Fruit fly (Drosophila melanogaster): Measurements from ENCODE around the gene BG642167.
A peak's percentile ranks its signal among the peaks of the same experiment; 100 is the strongest.

BG642167 gene

DNA sequence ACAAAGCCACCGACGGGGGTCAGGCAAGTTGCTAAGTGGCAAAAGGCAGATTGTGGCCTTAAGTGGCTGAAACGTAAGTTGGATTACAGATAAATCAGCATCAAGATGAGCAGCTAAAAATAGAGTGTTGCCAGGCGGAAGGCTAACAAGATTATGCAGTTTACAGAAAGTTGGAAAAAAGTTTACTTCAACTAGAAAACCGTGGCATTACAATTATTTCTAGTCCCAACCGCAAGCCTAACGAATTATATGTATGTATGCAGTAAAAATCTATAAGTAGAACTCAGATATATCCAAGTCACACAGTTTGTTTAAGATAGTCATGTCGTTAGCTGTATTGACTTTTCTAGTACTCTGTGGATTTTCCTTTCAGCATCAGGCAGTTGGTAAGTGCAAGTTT is at the start of gene BG642167:
BG642167 (plus strand) TSS at position 301 of the 400 bp plus-strand sequence.
- TF ChIP-seq GATAd (GFP tag; optimal IDR thresholded peaks at IDR 0.05) = no peak
- no peak for TF ChIP-seq Sp1 (GFP tag; optimal IDR thresholded peaks at IDR 0.05)
- TF ChIP-seq tai (GFP tag; optimal IDR thresholded peaks at IDR 0.05) = no peak
- no peak for TF ChIP-seq dmrt93B (GFP tag; optimal IDR thresholded peaks at IDR 0.05)
- no peak for TF ChIP-seq Dif (GFP tag; optimal IDR thresholded peaks at IDR 0.05; ENCODE audit: partially characterized antibody)
- TF ChIP-seq br (GFP tag; optimal IDR thresholded peaks at IDR 0.05) = no peak
- no peak for TF ChIP-seq jim (GFP tag; optimal IDR thresholded peaks at IDR 0.05)
- TF ChIP-seq Hr83 (GFP tag; optimal IDR thresholded peaks at IDR 0.05; ENCODE audit: poor library complexity, severe bottlenecking) = no peak
- TF ChIP-seq Vsx2 (GFP tag; optimal IDR thresholded peaks at IDR 0.05; ENCODE audit: partially characterized antibody) = no peak
- TF ChIP-seq Jra (GFP tag; optimal IDR thresholded peaks at IDR 0.05) = no peak
- TF ChIP-seq CrebA (GFP tag; optimal IDR thresholded peaks at IDR 0.05; ENCODE audit: borderline replicate concordance) = no peak
- no peak for TF ChIP-seq Abd-B (GFP tag; optimal IDR thresholded peaks at IDR 0.05)
- TF ChIP-seq h (GFP tag; optimal IDR thresholded peaks at IDR 0.05) = no peak
- TF ChIP-seq fru (GFP tag; optimal IDR thresholded peaks at IDR 0.05) = no peak
- no peak for TF ChIP-seq CG9705 (GFP tag; optimal IDR thresholded peaks at IDR 0.05)
- TF ChIP-seq usp (GFP tag; optimal IDR thresholded peaks at IDR 0.05) = no peak
- no peak for TF ChIP-seq psq (GFP tag; optimal IDR thresholded peaks at IDR 0.05)

DNA sequence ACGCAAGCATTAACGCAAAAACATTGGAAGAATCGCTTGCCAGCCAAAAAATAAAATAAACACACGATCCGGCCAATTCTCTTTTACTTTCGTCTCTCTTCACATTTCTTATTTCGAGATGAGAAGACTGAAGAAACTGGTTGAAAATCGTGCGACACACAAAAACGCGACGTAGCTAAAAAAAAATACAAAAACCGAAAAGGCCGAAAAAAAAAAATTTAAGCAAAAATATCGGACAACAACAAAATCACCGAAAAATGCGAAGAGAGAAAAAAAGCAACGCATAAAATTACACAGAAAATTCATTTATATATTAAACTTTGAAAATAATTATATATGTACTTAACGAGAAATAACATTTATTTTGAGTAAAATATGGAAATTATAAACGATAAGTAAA is 46.8 kb upstream of the BG642167 start:
- no peak for TF ChIP-seq rgr (GFP tag; optimal IDR thresholded peaks at IDR 0.05)
- no peak for TF ChIP-seq jim (GFP tag; optimal IDR thresholded peaks at IDR 0.05)
- TF ChIP-seq br (GFP tag; optimal IDR thresholded peaks at IDR 0.05) = no peak
- TF ChIP-seq sage (GFP tag; optimal IDR thresholded peaks at IDR 0.05) = no peak
- no peak for TF ChIP-seq HLH106 (tag; optimal IDR thresholded peaks at IDR 0.05)
- peak; percentile 56 for TF ChIP-seq Sp1 (GFP tag; optimal IDR thresholded peaks at IDR 0.05)
- TF ChIP-seq foxo (GFP tag; optimal IDR thresholded peaks at IDR 0.05) = no peak
- TF ChIP-seq N (GFP tag; optimal IDR thresholded peaks at IDR 0.05) = no peak

DNA sequence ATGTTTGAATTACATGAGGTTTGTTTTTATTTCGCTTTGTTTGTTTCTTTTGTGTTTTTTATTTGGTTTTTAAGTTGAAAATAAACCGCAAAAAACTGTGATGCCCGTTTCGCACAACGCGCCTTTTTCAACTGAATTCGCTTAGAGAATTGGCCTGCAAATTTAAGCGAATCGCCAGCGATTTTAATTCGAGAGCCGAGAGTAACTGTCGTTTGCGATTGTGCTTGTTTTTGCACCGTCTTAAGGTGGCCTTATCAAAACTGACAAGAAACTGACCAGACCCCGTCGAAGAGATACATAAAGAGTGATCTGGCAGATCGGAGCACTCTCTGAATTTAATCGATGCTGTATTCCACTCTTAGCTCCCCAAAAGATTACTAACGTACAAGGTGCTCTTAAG is 46.1 kb upstream of the BG642167 start:
- TF ChIP-seq Hr78 (GFP tag; optimal IDR thresholded peaks at IDR 0.05) = no peak
- peak; percentile 26 for TF ChIP-seq Jra (GFP tag; optimal IDR thresholded peaks at IDR 0.05)
- no peak for TF ChIP-seq lola (GFP tag; optimal IDR thresholded peaks at IDR 0.05)
- peak; percentile 57 for TF ChIP-seq CG32264 (GFP tag; optimal IDR thresholded peaks at IDR 0.05)
- TF ChIP-seq pan (optimal IDR thresholded peaks at IDR 0.05) = no peak
- no peak for TF ChIP-seq dsf (GFP tag; optimal IDR thresholded peaks at IDR 0.05; ENCODE audit: borderline replicate concordance)
- TF ChIP-seq fru (GFP tag; optimal IDR thresholded peaks at IDR 0.05) = no peak
- no peak for TF ChIP-seq sage (GFP tag; optimal IDR thresholded peaks at IDR 0.05)
- no peak for TF ChIP-seq OdsH (GFP tag; optimal IDR thresholded peaks at IDR 0.05)
- TF ChIP-seq Vsx2 (GFP tag; optimal IDR thresholded peaks at IDR 0.05; ENCODE audit: partially characterized antibody) = peak; percentile 15
- TF ChIP-seq HLH106 (tag; optimal IDR thresholded peaks at IDR 0.05) = no peak
- TF ChIP-seq Myc (optimal IDR thresholded peaks at IDR 0.05) = no peak
- peak; percentile 5 for TF ChIP-seq ey (GFP tag; optimal IDR thresholded peaks at IDR 0.05)
- no peak for TF ChIP-seq usp (GFP tag; optimal IDR thresholded peaks at IDR 0.05)
- peak; percentile 78 for TF ChIP-seq jim (GFP tag; optimal IDR thresholded peaks at IDR 0.05)
- no peak for TF ChIP-seq Dfd (GFP tag; optimal IDR thresholded peaks at IDR 0.05)
- TF ChIP-seq Abd-B (GFP tag; optimal IDR thresholded peaks at IDR 0.05) = no peak
- TF ChIP-seq Rel (GFP tag; optimal IDR thresholded peaks at IDR 0.05) = peak; percentile 9
- no peak for TF ChIP-seq Rel (tag; optimal IDR thresholded peaks at IDR 0.05)
- peak; percentile 47 for TF ChIP-seq Hnf4 (GFP tag; optimal IDR thresholded peaks at IDR 0.05)
- TF ChIP-seq Sp1 (GFP tag; optimal IDR thresholded peaks at IDR 0.05) = peak; percentile 1
- TF ChIP-seq sv (GFP tag; optimal IDR thresholded peaks at IDR 0.05) = no peak
- TF ChIP-seq brk (GFP tag; optimal IDR thresholded peaks at IDR 0.05) = no peak
- no peak for TF ChIP-seq foxo (GFP tag; optimal IDR thresholded peaks at IDR 0.05)
- peak; percentile 2 to 9 for TF ChIP-seq dl (GFP tag; optimal IDR thresholded peaks at IDR 0.05; ENCODE audit: insufficient read depth in 1 of 2, partially characterized antibody in 2 of 2)
- TF ChIP-seq h (GFP tag; optimal IDR thresholded peaks at IDR 0.05) = peak; percentile 21
- no peak for TF ChIP-seq br (GFP tag; optimal IDR thresholded peaks at IDR 0.05)
- TF ChIP-seq tai (GFP tag; optimal IDR thresholded peaks at IDR 0.05) = no peak
- no peak for TF ChIP-seq CG9705 (GFP tag; optimal IDR thresholded peaks at IDR 0.05)
- peak; percentile 55 for TF ChIP-seq Hr83 (GFP tag; optimal IDR thresholded peaks at IDR 0.05; ENCODE audit: poor library complexity, severe bottlenecking)
- TF ChIP-seq Mio (GFP tag; optimal IDR thresholded peaks at IDR 0.05) = no peak
- no peak for TF ChIP-seq dmrt93B (GFP tag; optimal IDR thresholded peaks at IDR 0.05)
- TF ChIP-seq CrebA (GFP tag; optimal IDR thresholded peaks at IDR 0.05; ENCODE audit: borderline replicate concordance) = peak; percentile 56
- peak; percentile 49 for TF ChIP-seq rgr (GFP tag; optimal IDR thresholded peaks at IDR 0.05)
- no peak for TF ChIP-seq psq (GFP tag; optimal IDR thresholded peaks at IDR 0.05)
- TF ChIP-seq woc (GFP tag; optimal IDR thresholded peaks at IDR 0.05) = no peak
- TF ChIP-seq N (GFP tag; optimal IDR thresholded peaks at IDR 0.05) = no peak
- TF ChIP-seq GATAd (GFP tag; optimal IDR thresholded peaks at IDR 0.05) = peak; percentile 59
- peak; percentile 40 for TF ChIP-seq Dif (GFP tag; optimal IDR thresholded peaks at IDR 0.05; ENCODE audit: partially characterized antibody)
